Fruit fly (Drosophila melanogaster): ENCODE data around the gene Dh44.

- TF ChIP-seq CG17806 (tag; optimal IDR thresholded peaks at IDR 0.05), result no peak
- TF ChIP-seq CG10348 (GFP tag; IDR thresholded peaks at IDR 0.05), result no peak
- no peak for TF ChIP-seq rn (GFP tag; IDR thresholded peaks at IDR 0.05)
- TF ChIP-seq Pif1A (GFP tag; optimal IDR thresholded peaks at IDR 0.05), result no peak
- TF ChIP-seq CG32121 (GFP tag; IDR thresholded peaks at IDR 0.05), result no peak
- no peak for TF ChIP-seq CG4496 (GFP tag; IDR thresholded peaks at IDR 0.05)
- no peak for TF ChIP-seq CG8301 (tag; optimal IDR thresholded peaks at IDR 0.05)
- TF ChIP-seq Pif1B (GFP tag; optimal IDR thresholded peaks at IDR 0.05), result no peak
Observed at dm6 chr3R:9628036-9628435, 9.9 kb upstream of the Dh44 start.
